Fruit fly (Drosophila melanogaster): ENCODE data around the gene Spase25.

dm6 chrX:11506210-11506609 lies 21.2 kb downstream of the Spase25 start:
- TF ChIP-seq CG8478 (optimal IDR thresholded peaks at IDR 0.05): no peak
- no peak for TF ChIP-seq CTCF (optimal IDR thresholded peaks at IDR 0.05)
